Fruit fly (Drosophila melanogaster): ENCODE results near the gene CG16863.

Gene CG16863

DNA sequence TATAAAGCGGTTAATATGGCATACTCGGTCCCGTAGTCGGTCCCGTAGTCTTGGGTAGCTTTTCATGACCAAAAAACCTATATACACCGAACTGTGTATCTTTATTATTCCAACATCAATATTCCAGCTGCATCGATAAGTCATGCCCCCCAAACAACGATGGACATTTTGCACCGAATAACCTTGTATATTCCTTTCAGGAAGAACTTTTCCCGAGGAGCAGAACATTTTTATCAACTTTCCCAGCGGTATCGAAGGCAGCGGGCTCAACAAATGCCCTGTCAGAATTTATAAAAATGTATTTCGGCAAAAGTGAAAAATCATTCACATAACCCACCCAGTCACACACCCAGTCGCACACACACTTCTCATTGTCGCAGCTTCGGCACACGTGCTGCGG lies 44.1 kb upstream of the CG16863 start, which contains the start of gene TM9SF4:
Gene TM9SF4, plus strand, starts transcription at position 301 of the 400 bp plus-strand sequence.
- TF ChIP-seq Tbp (GFP tag; optimal IDR thresholded peaks at IDR 0.05) = no peak
- TF ChIP-seq Hr78 (GFP tag; optimal IDR thresholded peaks at IDR 0.05) = no peak

- TF ChIP-seq CG10979 (tag; optimal IDR thresholded peaks at IDR 0.05) = peak; percentile 73
- peak; percentile 67 for TF ChIP-seq CTCF (GFP tag; optimal IDR thresholded peaks at IDR 0.05)
- no peak for TF ChIP-seq Hr51 (GFP tag; optimal IDR thresholded peaks at IDR 0.05)
These were observed 27.6 kb upstream of the CG16863 start for dm6 chr2L:13763144-13763543.

- TF ChIP-seq jing (GFP tag; optimal IDR thresholded peaks at IDR 0.05) (no peak), bbx (GFP tag; IDR thresholded peaks at IDR 0.05; ENCODE audit: partially characterized antibody) (peak; percentile 70; the same call in 1 of the 2 replicates), CG13287 (GFP tag; IDR thresholded peaks at IDR 0.05; ENCODE audit: partially characterized antibody) (peak; percentile 85), pzg (GFP tag; optimal IDR thresholded peaks at IDR 0.05) (peak; percentile 69), ac (GFP tag; optimal IDR thresholded peaks at IDR 0.05) (no peak), MBD-R2 (GFP tag; IDR thresholded peaks at IDR 0.05) (peak; percentile 88), CG15601 (tag; optimal IDR thresholded peaks at IDR 0.05) (peak; percentile 1), CG2129 (GFP tag; IDR thresholded peaks at IDR 0.05; ENCODE audit: partially characterized antibody) (peak; percentile 41; the same call in 1 of the 2 replicates), CG12659 (GFP tag; optimal IDR thresholded peaks at IDR 0.05) (peak; percentile 28), CG8388 (GFP tag; optimal IDR thresholded peaks at IDR 0.05) (no peak), Bgb (GFP tag; IDR thresholded peaks at IDR 0.05; ENCODE audit: partially characterized antibody) (peak; percentile 65), Dp (GFP tag; optimal IDR thresholded peaks at IDR 0.05) (peak; percentile 90), BEAF-32 (GFP tag; optimal IDR thresholded peaks at IDR 0.05) (peak; percentile 75), HmgZ (tag; optimal IDR thresholded peaks at IDR 0.05) (peak; percentile 38), gfzf (GFP tag; optimal IDR thresholded peaks at IDR 0.05) (peak; percentile 73), sna (GFP tag; IDR thresholded peaks at IDR 0.05; ENCODE audit: partially characterized antibody) (peak; percentile 70), MESR4 (GFP tag; optimal IDR thresholded peaks at IDR 0.05) (peak; percentile 80), gt (GFP tag; IDR thresholded peaks at IDR 0.05) (no peak), CG6791 (GFP tag; IDR thresholded peaks at IDR 0.05; ENCODE audit: partially characterized antibody) (peak; percentile 77), danr (GFP tag; IDR thresholded peaks at IDR 0.05) (no peak), knrl (GFP tag; IDR thresholded peaks at IDR 0.05; ENCODE audit: partially characterized antibody) (peak; percentile 62), tin (GFP tag; optimal IDR thresholded peaks at IDR 0.05) (no peak), CG9609 (GFP tag; optimal IDR thresholded peaks at IDR 0.05) (no peak), grn (GFP tag; optimal IDR thresholded peaks at IDR 0.05) (no peak), da (GFP tag; optimal IDR thresholded peaks at IDR 0.05) (no peak), Dll (GFP tag; IDR thresholded peaks at IDR 0.05; ENCODE audit: partially characterized antibody) (peak; percentile 73), nmo (GFP tag; optimal IDR thresholded peaks at IDR 0.05) (peak; percentile 10), gro (GFP tag; optimal IDR thresholded peaks at IDR 0.05) (no peak), sqz (GFP tag; optimal IDR thresholded peaks at IDR 0.05) (no peak), CG11085 (GFP tag; IDR thresholded peaks at IDR 0.05) (no peak), en (GFP tag; optimal IDR thresholded peaks at IDR 0.05) (no peak), CG7963 (GFP tag; IDR thresholded peaks at IDR 0.05; ENCODE audit: partially characterized antibody) (0 out of 3 replicates have a peak, but pooled peaks have one; percentile 43), vnd (GFP tag; IDR thresholded peaks at IDR 0.05; ENCODE audit: partially characterized antibody) (peak; percentile 40; the same call in 2 of the 3 replicates), CG18619 (GFP tag; optimal IDR thresholded peaks at IDR 0.05) (no peak), ab (GFP tag; optimal IDR thresholded peaks at IDR 0.05) (no peak), inv (GFP tag; IDR thresholded peaks at IDR 0.05; ENCODE audit: partially characterized antibody) (peak; percentile 50), Doc3 (GFP tag; IDR thresholded peaks at IDR 0.05; ENCODE audit: partially characterized antibody) (peak; percentile 60), CG2116 (GFP tag; optimal IDR thresholded peaks at IDR 0.05) (peak; percentile 76), CG3407 (GFP tag; optimal IDR thresholded peaks at IDR 0.05) (no peak), CG14860 (GFP tag; IDR thresholded peaks at IDR 0.05; ENCODE audit: partially characterized antibody) (peak; percentile 51; the same call in 2 of the 3 replicates)
These were observed 19.9 kb upstream of the CG16863 start for dm6 chr2L:13770884-13771283.

Data from whole organism, embryonic.